Fruit fly (Drosophila melanogaster): Measurements from ENCODE around the gene wake.
A peak's percentile ranks its signal among the peaks of the same experiment; 100 is the strongest.

wake gene

DNA sequence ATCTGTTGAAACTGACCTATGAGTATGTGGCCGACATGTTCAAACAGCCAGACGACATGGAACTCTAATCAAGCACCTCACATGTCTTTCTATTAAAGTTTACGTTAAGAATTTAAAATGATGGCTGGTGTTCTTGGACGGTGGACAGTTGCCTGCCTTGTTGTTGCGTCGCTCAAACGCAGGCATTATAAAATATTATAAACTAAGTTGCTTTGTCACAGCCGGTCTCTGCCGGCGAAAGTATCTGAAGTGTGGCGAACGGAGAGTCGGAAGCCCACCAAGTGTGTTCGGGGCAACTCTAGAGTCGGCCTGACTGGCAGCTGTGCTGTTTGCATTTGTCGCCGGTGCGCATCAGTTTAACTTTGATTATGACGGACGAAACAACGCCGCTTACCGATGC lies 55.1 kb downstream of the wake start, which contains the start of gene cd:
Gene cd (plus strand): TSS at position 301 of the 400 bp plus-strand sequence.
- TF ChIP-seq toe (GFP tag; optimal IDR thresholded peaks at IDR 0.05) (no peak), Crg-1 (GFP tag; optimal IDR thresholded peaks at IDR 0.05) (no peak), ovo (GFP tag; optimal IDR thresholded peaks at IDR 0.05) (no peak)

DNA sequence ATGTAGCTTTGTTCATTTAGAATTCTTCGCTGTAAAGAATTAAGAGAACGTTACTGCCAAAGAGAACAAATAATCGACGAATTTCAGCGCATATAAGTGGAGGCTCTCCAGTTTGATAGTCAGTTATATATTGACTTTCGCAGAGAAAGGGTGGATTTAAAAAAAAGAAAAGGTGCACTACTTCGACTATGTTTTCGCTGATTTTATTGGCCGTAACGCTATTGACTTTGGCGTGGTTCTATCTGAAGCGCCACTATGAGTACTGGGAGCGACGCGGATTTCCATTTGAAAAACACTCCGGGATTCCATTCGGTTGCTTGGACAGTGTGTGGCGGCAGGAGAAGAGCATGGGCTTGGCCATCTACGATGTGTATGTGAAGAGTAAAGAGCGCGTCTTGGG lies 58.6 kb downstream of the wake start, which contains the start of gene Cyp6d4:
Gene Cyp6d4 (plus strand): TSS at position 112 of the 400 bp plus-strand sequence.
- no peak for TF ChIP-seq Clk (GFP tag; optimal IDR thresholded peaks at IDR 0.05)
- TF ChIP-seq cnc (optimal IDR thresholded peaks at IDR 0.05) = no peak
- TF ChIP-seq bab1 (GFP tag; optimal IDR thresholded peaks at IDR 0.05) = peak; percentile 11
- no peak for TF ChIP-seq CG14711 (tag; optimal IDR thresholded peaks at IDR 0.05)
- no peak for TF ChIP-seq pad (GFP tag; optimal IDR thresholded peaks at IDR 0.05)
- TF ChIP-seq CG33017 (tag; optimal IDR thresholded peaks at IDR 0.05) = no peak

DNA sequence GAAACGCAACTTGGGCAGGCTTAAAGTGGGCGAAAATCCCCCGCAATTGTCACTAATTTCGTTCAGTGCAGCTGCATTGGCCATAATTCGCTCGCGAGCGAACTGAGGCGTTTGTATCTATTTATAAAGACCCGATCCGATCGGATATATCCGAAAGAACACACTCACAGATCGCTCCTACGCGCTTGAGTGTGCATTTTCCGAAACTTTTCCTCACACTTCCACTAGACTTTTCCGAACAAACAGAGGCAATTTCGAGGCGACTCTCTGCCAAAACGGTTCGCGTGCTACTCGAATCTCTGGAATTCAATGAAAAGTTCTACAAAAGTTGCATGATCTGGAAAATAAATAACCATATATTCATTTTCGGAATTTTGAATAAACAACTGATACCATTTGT lies 62.2 kb downstream of the wake start, which contains the start of the genes CG6972 and CCAP:
Gene CG6972 (plus strand): TSS at position 215 of the 400 bp plus-strand sequence.
Gene CCAP (minus strand): TSS at position 292 of the 400 bp plus-strand sequence.
- no peak for TF ChIP-seq Hr96 (GFP tag; optimal IDR thresholded peaks at IDR 0.05)

DNA sequence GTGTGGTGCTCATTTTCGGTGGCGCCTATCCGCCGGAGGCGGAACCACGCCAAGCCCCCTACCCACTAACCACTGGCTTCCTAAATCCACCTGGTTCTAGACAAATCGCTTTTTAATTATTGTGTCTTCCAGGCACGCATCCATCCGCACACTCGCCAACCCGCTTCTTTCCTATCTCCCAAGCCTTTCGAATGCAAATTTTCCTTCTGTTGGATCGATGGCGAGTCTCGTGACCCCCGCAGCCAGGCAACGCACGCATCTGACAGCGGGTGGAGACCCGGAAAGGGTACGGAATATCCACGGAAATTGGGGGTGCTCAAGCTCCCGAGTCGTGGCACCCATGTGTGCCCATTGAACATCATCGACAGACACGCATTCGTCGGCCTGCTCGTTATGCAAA lies 67.6 kb downstream of the wake start, which contains the start of gene CG13842:
Gene CG13842 (minus strand): TSS at position 101 of the 400 bp plus-strand sequence.
- TF ChIP-seq tj (GFP tag; optimal IDR thresholded peaks at IDR 0.05) = no peak
- TF ChIP-seq CG7101 (tag; optimal IDR thresholded peaks at IDR 0.05) = no peak
- no peak for TF ChIP-seq Crg-1 (GFP tag; optimal IDR thresholded peaks at IDR 0.05)
- no peak for TF ChIP-seq Hr96 (GFP tag; optimal IDR thresholded peaks at IDR 0.05)
- TF ChIP-seq CG33017 (tag; optimal IDR thresholded peaks at IDR 0.05) = no peak
- no peak for TF ChIP-seq kay (GFP tag; ENCODE audit: borderline replicate concordance)
- TF ChIP-seq CG11617 (GFP tag; optimal IDR thresholded peaks at IDR 0.05) = no peak
- TF ChIP-seq cic (GFP tag; optimal IDR thresholded peaks at IDR 0.05) = no peak
- no peak for TF ChIP-seq Mnt (GFP tag; optimal IDR thresholded peaks at IDR 0.05)
- TF ChIP-seq CG14711 (tag; optimal IDR thresholded peaks at IDR 0.05) = no peak
- TF ChIP-seq bab1 (GFP tag; optimal IDR thresholded peaks at IDR 0.05) = no peak
- no peak for TF ChIP-seq toe (GFP tag; optimal IDR thresholded peaks at IDR 0.05)
- no peak for TF ChIP-seq ovo (GFP tag; optimal IDR thresholded peaks at IDR 0.05)
- no peak for TF ChIP-seq pad (GFP tag; optimal IDR thresholded peaks at IDR 0.05)
- TF ChIP-seq CG5204 (GFP tag; optimal IDR thresholded peaks at IDR 0.05) = no peak

DNA sequence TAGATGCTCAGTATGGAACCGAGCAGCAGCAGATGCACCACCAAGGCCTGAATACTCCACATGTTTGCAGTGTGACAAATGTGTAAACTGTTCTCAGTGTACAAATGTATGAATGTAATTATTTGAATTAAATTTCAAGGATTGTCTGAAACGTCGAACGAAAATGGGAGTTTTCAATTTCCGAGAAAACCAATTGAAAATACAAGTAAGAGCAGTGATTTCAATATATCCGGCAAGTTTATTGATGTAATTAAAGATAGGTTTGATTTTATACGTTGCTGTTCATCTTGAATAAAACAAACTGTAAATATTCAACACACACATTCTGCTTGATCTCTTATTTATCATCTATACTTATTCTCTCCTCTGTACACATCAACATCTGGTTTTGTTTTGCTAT lies 71.1 kb downstream of the wake start, which contains the start of gene CG4907:
Gene CG4907 (minus strand): TSS at position 101 of the 400 bp plus-strand sequence.
- TF ChIP-seq Hr96 (GFP tag; optimal IDR thresholded peaks at IDR 0.05) = no peak
- TF ChIP-seq tj (GFP tag; optimal IDR thresholded peaks at IDR 0.05) = no peak

DNA sequence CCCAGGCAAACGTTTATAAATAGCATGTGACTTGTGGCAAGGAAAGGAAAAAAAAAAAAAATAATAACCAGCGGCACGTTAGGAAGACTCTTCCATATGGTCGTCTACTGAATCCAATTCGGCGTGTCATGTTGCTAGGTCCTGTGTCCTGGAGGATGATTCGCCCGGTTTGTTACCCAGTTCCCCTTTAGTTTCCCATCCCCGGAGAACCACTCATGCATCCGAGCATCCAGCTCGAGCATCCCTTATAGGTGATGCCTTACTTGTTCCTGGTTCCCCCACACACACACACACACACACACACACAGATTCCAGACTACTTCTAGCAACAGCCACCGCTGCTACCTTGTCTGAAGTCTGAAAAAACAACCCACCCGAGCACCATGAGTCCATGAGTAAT lies 78.3 kb downstream of the wake start:
- TF ChIP-seq CG14711 (tag; optimal IDR thresholded peaks at IDR 0.05) = no peak
- TF ChIP-seq tj (GFP tag; optimal IDR thresholded peaks at IDR 0.05) = no peak
- no peak for TF ChIP-seq Crg-1 (GFP tag; optimal IDR thresholded peaks at IDR 0.05)
- no peak for TF ChIP-seq CG7045 (GFP tag; optimal IDR thresholded peaks at IDR 0.05)
- TF ChIP-seq cnc (optimal IDR thresholded peaks at IDR 0.05) = no peak
- TF ChIP-seq Clk (GFP tag; optimal IDR thresholded peaks at IDR 0.05) = no peak
- no peak for TF ChIP-seq pad (GFP tag; optimal IDR thresholded peaks at IDR 0.05)
- TF ChIP-seq cic (GFP tag; optimal IDR thresholded peaks at IDR 0.05) = no peak
- TF ChIP-seq Mnt (GFP tag; optimal IDR thresholded peaks at IDR 0.05) = no peak
- no peak for TF ChIP-seq Hr96 (GFP tag; optimal IDR thresholded peaks at IDR 0.05)
- TF ChIP-seq CG11617 (GFP tag; optimal IDR thresholded peaks at IDR 0.05) = no peak
- no peak for TF ChIP-seq ovo (GFP tag; optimal IDR thresholded peaks at IDR 0.05)
- TF ChIP-seq kay (GFP tag; ENCODE audit: borderline replicate concordance) = no peak
- TF ChIP-seq toe (GFP tag; optimal IDR thresholded peaks at IDR 0.05) = no peak
- TF ChIP-seq CG1620 (GFP tag; optimal IDR thresholded peaks at IDR 0.05) = no peak
- no peak for TF ChIP-seq CG33017 (tag; optimal IDR thresholded peaks at IDR 0.05)
- TF ChIP-seq CG5204 (GFP tag; optimal IDR thresholded peaks at IDR 0.05) = no peak
- no peak for TF ChIP-seq CG7101 (tag; optimal IDR thresholded peaks at IDR 0.05)
- TF ChIP-seq CG12768 (GFP tag; optimal IDR thresholded peaks at IDR 0.05) = no peak

DNA sequence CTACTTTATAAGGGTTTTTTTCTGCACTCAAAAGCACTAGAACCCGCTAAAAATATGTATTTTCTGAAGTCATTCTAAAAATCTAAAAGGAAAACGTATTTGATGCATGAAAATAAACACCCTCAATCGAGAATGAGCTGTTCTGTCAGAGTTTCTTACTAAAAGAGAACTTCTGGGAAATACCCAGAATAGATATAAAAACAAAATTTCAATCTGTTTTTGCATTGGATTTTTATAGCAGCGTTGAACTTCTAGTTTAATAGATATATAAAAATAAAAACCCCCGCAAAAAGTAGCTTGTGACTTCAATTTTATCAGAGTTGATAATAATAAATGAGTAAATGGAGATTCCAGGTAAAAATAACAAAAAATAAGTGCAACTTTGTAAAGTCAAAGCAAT lies 78.8 kb downstream of the wake start:
- TF ChIP-seq kay (GFP tag; ENCODE audit: borderline replicate concordance) (peak; percentile 79), Clk (GFP tag; optimal IDR thresholded peaks at IDR 0.05) (no peak), Crg-1 (GFP tag; optimal IDR thresholded peaks at IDR 0.05) (no peak), tj (GFP tag; optimal IDR thresholded peaks at IDR 0.05) (no peak)

DNA sequence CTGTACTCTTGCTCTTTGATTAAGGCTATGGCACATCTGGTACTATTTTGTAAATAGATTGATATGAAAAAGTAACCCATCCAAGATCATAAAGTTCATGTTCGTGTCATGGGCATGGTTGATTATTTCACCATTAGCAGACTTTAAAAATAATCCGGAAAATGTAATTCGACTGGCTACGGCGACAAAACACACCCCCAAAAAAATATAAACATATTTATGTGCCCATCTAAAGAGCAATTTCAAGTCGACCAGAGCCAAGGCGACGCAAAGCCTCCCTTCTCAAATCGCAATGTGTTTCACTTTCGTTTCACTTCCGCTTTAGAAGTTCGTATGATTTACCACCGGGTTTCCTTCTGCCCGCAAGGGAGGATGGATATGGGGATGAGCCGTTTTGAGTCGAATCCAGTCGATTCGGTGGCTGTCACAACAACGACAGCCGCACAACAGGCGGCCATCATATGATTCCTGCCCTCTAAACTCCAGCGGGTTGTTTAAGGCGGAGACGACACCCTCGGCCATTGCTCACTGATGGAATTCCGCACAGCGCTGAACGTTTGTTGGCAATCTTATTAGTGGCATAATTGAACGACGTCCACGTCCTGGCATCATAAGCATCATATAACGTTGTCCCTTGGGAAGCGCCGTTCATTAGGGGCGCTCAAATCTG lies 79.5 kb downstream of the wake start:
- no peak for TF ChIP-seq pad (GFP tag; optimal IDR thresholded peaks at IDR 0.05)
- no peak for TF ChIP-seq Mnt (GFP tag; optimal IDR thresholded peaks at IDR 0.05)
- no peak for TF ChIP-seq Clk (GFP tag; optimal IDR thresholded peaks at IDR 0.05)
- TF ChIP-seq CG14711 (tag; optimal IDR thresholded peaks at IDR 0.05) = no peak
- no peak for TF ChIP-seq Hr96 (GFP tag; optimal IDR thresholded peaks at IDR 0.05)
